Worm (Caenorhabditis elegans): ENCODE measurements around the gene del-5.

DNA sequence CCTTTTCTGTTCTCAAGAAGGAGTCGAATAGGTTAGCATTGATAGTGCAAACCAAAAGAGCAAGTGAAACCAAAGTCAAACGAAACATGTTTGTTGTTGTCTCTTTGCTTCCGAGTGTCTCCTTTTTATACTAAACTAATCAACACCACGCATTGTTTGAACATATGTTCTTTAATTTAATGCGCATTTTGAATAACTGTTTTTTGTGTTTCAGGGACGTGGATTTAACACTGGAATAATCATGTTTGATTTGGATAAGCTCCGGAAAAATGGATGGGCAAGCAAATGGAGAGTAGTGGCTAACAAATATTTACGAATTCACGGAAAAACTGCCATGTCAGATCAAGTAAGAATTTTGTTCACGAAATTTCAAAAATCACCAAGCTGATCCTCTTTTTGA lies 40.3 kb downstream of the del-5 start, which contains the start of gene K09C8.9:
- TF ChIP-seq nhr-120 (GFP tag; IDR thresholded peaks at IDR 0.05) (no peak), madf-6 (GFP tag; IDR thresholded peaks at IDR 0.05) (no peak), madf-3 (GFP tag; IDR thresholded peaks at IDR 0.05) (no peak), hlh-26 (GFP tag; conservative IDR thresholded peaks at IDR 0.05) (no peak), snpc-1.3 (tag; optimal IDR thresholded peaks at IDR 0.05; ENCODE audit: insufficient read depth) (no peak), C17E4.6 (GFP tag; IDR thresholded peaks at IDR 0.05) (no peak), K12H6.12 (tag; optimal IDR thresholded peaks at IDR 0.05) (no peak), lin-26 (GFP tag; IDR thresholded peaks at IDR 0.05) (no peak)

Data from whole organism, young adult.